Fruit fly (Drosophila melanogaster) whole organism, embryonic: Measurements from ENCODE around the gene Prx1.

Source experiments
- Ada2b ChIP-seq: fragments of 200-800 bp; sonication (Bioruptor generic); IDR thresholded peaks from 2 replicates; pipeline ENCODE4 v1.3.6; 2022; ENCODE audit warnings: missing biosample characterization, missing genetic modification characterization
- Blimp-1 ChIP-seq: fragments of 200-800 bp; sonication (Bioruptor generic); optimal IDR thresholded peaks from 3 replicates; lab custom pipeline; 2018; ENCODE audit warnings: missing biosample characterization, missing genetic modification characterization, mild to moderate bottlenecking, moderate library complexity, missing genetic modification reagents
- C15 ChIP-seq: fragments of 200-800 bp; sonication (Bioruptor generic); IDR thresholded peaks from 3 replicates; pipeline ENCODE4 v1.3.6; 2022; ENCODE audit warnings: missing biosample characterization, missing genetic modification characterization
- CG10274 ChIP-seq: fragments of 200-800 bp; sonication (Bioruptor generic); optimal IDR thresholded peaks from 3 replicates; lab custom pipeline; 2017; ENCODE audit warnings: missing biosample characterization, mild to moderate bottlenecking, missing genetic modification characterization
- CG10959 ChIP-seq: fragments of 200-800 bp; sonication (Bioruptor generic); IDR thresholded peaks from 2 replicates; pipeline ENCODE4 v1.3.6; 2022; ENCODE audit warnings: missing biosample characterization, missing genetic modification characterization
- CG11695 ChIP-seq: fragments of 200-800 bp; sonication (Bioruptor generic); IDR thresholded peaks from 3 replicates; pipeline ENCODE4 v1.3.6; 2022; ENCODE audit warnings: missing biosample characterization, missing genetic modification characterization
- CG12659 ChIP-seq: fragments of 200-800 bp; sonication (Bioruptor generic); optimal IDR thresholded peaks from 3 replicates; lab custom pipeline; 2017; ENCODE audit warnings: mild to moderate bottlenecking, missing biosample characterization, missing genetic modification reagents, missing genetic modification characterization
- CG13894 ChIP-seq: fragments of 200-800 bp; sonication (Bioruptor generic); optimal IDR thresholded peaks from 3 replicates; lab custom pipeline; 2018; ENCODE audit warnings: missing biosample characterization, mild to moderate bottlenecking, missing genetic modification characterization, moderate library complexity
- CG15269 ChIP-seq: fragments of 200-800 bp; sonication (Bioruptor generic); optimal IDR thresholded peaks from 2 replicates; lab custom pipeline; 2018; ENCODE audit warnings: missing biosample characterization, mild to moderate bottlenecking, missing genetic modification characterization, moderate library complexity
- CG1603 ChIP-seq: fragments of 200-800 bp; sonication (Bioruptor generic); optimal IDR thresholded peaks from 2 replicates; lab custom pipeline; 2019; ENCODE audit warnings: missing biosample characterization, mild to moderate bottlenecking, missing genetic modification characterization, moderate library complexity
- CG18599 ChIP-seq: fragments of 200-800 bp; sonication (Bioruptor generic); optimal IDR thresholded peaks from 3 replicates; lab custom pipeline; 2017; ENCODE audit warnings: missing biosample characterization, missing genetic modification characterization, mild to moderate bottlenecking, moderate library complexity, missing genetic modification reagents
- CG18619 ChIP-seq: fragments of 200-800 bp; sonication (Bioruptor generic); optimal IDR thresholded peaks from 3 replicates; lab custom pipeline; 2017; ENCODE audit warnings: missing biosample characterization, mild to moderate bottlenecking, missing genetic modification characterization
- CG2678 ChIP-seq: fragments of 200-800 bp; sonication (Bioruptor generic); optimal IDR thresholded peaks from 3 replicates; lab custom pipeline; 2019; ENCODE audit warnings: missing biosample characterization, mild to moderate bottlenecking, missing genetic modification characterization, moderate library complexity
- CG32767 ChIP-seq: fragments of 200-800 bp; sonication (Bioruptor generic); IDR thresholded peaks from 2 replicates; pipeline ENCODE4 v1.3.6; 2022; ENCODE audit warnings: missing biosample characterization, missing genetic modification characterization
- CG32772 ChIP-seq: fragments of 200-800 bp; sonication (Bioruptor generic); IDR thresholded peaks from 2 replicates; pipeline ENCODE4 v1.3.6; 2022; ENCODE audit warnings: missing biosample characterization, missing genetic modification characterization
- CG3281 ChIP-seq: fragments of 200-800 bp; sonication (Bioruptor generic); optimal IDR thresholded peaks from 3 replicates; lab custom pipeline; 2017; ENCODE audit warnings: missing biosample characterization, mild to moderate bottlenecking, missing genetic modification characterization
- CG33557 ChIP-seq: fragments of 200-800 bp; sonication (Bioruptor generic); optimal IDR thresholded peaks from 2 replicates; lab custom pipeline; 2019; ENCODE audit warnings: missing biosample characterization, mild to moderate bottlenecking, missing genetic modification characterization, moderate library complexity
- CG34376 ChIP-seq: fragments of 200-800 bp; sonication (Bioruptor generic); optimal IDR thresholded peaks from 2 replicates; lab custom pipeline; 2018; ENCODE audit warnings: missing biosample characterization, mild to moderate bottlenecking, missing genetic modification characterization
- CG5180 ChIP-seq: fragments of 200-800 bp; sonication (Bioruptor generic); optimal IDR thresholded peaks from 3 replicates; lab custom pipeline; 2017; ENCODE audit warnings: missing biosample characterization, missing genetic modification characterization, mild to moderate bottlenecking, moderate library complexity, missing genetic modification reagents
- CG7357 ChIP-seq: fragments of 200-800 bp; sonication (Bioruptor generic); IDR thresholded peaks from 3 replicates; pipeline ENCODE4 v1.3.6; 2022; ENCODE audit warnings: missing biosample characterization, missing genetic modification characterization
- CG9727 ChIP-seq: fragments of 200-800 bp; sonication (Bioruptor generic); optimal IDR thresholded peaks from 3 replicates; lab custom pipeline; 2017; ENCODE audit warnings: missing biosample characterization, mild to moderate bottlenecking, missing genetic modification characterization
- CG9932 ChIP-seq: fragments of 200-800 bp; sonication (Bioruptor generic); IDR thresholded peaks from 2 replicates; pipeline ENCODE4 v1.3.6; 2022; ENCODE audit warnings: missing biosample characterization, missing genetic modification characterization
- CkIIα-i1 ChIP-seq: fragments of 200-800 bp; sonication (Bioruptor generic); IDR thresholded peaks from 2 replicates; pipeline ENCODE4 v1.3.6; 2022; ENCODE audit warnings: missing biosample characterization, missing genetic modification characterization
- Dad ChIP-seq: fragments of 200-800 bp; sonication (Bioruptor generic); optimal IDR thresholded peaks from 3 replicates; lab custom pipeline; 2016; ENCODE audit warnings: missing biosample characterization, missing genetic modification characterization
- Doc3 ChIP-seq: fragments of 200-800 bp; sonication (Bioruptor generic); IDR thresholded peaks from 3 replicates; pipeline ENCODE4 v1.3.6; 2022; ENCODE audit warnings: missing biosample characterization, missing genetic modification characterization; ENCODE audit not compliant: partially characterized antibody
- E2f1 ChIP-seq: fragments of 200-800 bp; sonication (Bioruptor generic); IDR thresholded peaks from 2 replicates; pipeline ENCODE4 v1.3.6; 2022; ENCODE audit warnings: missing biosample characterization, missing genetic modification characterization
- HLH54F ChIP-seq: fragments of 200-800 bp; sonication (Bioruptor generic); optimal IDR thresholded peaks from 3 replicates; lab custom pipeline; 2016; ENCODE audit warnings: missing biosample characterization, missing genetic modification characterization
- Hr51 ChIP-seq, 2 experiments: fragments of 200-800 bp; sonication (Bioruptor generic); optimal IDR thresholded peaks; 2 replicates in 1 of 2; 3 replicates in 1 of 2; lab custom pipeline; 2016 to 2018; ENCODE audit warnings: missing biosample characterization in 2 of 2, missing genetic modification characterization in 2 of 2, mild to moderate bottlenecking in 1 of 2, moderate library complexity in 1 of 2
- Kr ChIP-seq: fragments of 200-800 bp; sonication (Bioruptor generic); optimal IDR thresholded peaks from 2 replicates; lab custom pipeline; 2017; ENCODE audit warnings: missing biosample characterization, mild to moderate bottlenecking, missing genetic modification characterization
- Max ChIP-seq: fragments of 200-800 bp; sonication (Bioruptor generic); optimal IDR thresholded peaks from 2 replicates; lab custom pipeline; 2016; ENCODE audit warnings: missing biosample characterization, mild to moderate bottlenecking, missing genetic modification characterization
- Mes4 ChIP-seq: fragments of 200-800 bp; sonication (Bioruptor generic); optimal IDR thresholded peaks from 2 replicates; lab custom pipeline; 2016; ENCODE audit warnings: missing biosample characterization, missing genetic modification characterization
- Myb ChIP-seq: fragments of 200-800 bp; sonication (Bioruptor generic); optimal IDR thresholded peaks from 2 replicates; lab custom pipeline; 2016; ENCODE audit warnings: missing biosample characterization, missing genetic modification characterization
- Stat92E ChIP-seq, 3 experiments: fragments of >200 bp in 2 of 3; fragments of 200-800 bp in 1 of 3; sonication (Bioruptor generic) in 1 of 3; optimal IDR thresholded peaks; 2 replicates each; lab custom pipeline; 2017 to 2019; ENCODE audit warnings: missing biosample characterization in 3 of 3, missing genetic modification characterization in 3 of 3, mild to moderate bottlenecking in 1 of 3, moderate library complexity in 1 of 3
- ac ChIP-seq: fragments of 200-800 bp; sonication (Bioruptor generic); optimal IDR thresholded peaks from 3 replicates; lab custom pipeline; 2017; ENCODE audit warnings: missing biosample characterization, mild to moderate bottlenecking, missing genetic modification characterization
- bigmax ChIP-seq: fragments of 200-800 bp; sonication (Bioruptor generic); optimal IDR thresholded peaks from 2 replicates; lab custom pipeline; 2018; ENCODE audit warnings: missing biosample characterization, mild to moderate bottlenecking, missing genetic modification characterization
- en ChIP-seq: fragments of 200-800 bp; sonication (Bioruptor generic); optimal IDR thresholded peaks from 2 replicates; lab custom pipeline; 2016; ENCODE audit warnings: missing biosample characterization, missing genetic modification characterization
- fd3F ChIP-seq: fragments of 200-800 bp; sonication (Bioruptor generic); optimal IDR thresholded peaks from 2 replicates; lab custom pipeline; 2018; ENCODE audit warnings: missing biosample characterization, mild to moderate bottlenecking, missing genetic modification characterization, moderate library complexity
- gcm ChIP-seq: fragments of 200-800 bp; sonication (Bioruptor generic); optimal IDR thresholded peaks from 2 replicates; lab custom pipeline; 2019; ENCODE audit warnings: missing biosample characterization, mild to moderate bottlenecking, missing genetic modification characterization, moderate library complexity
- hb ChIP-seq: fragments of 200-800 bp; sonication (Bioruptor generic); IDR thresholded peaks from 3 replicates; pipeline ENCODE4 v1.3.6; 2022; ENCODE audit warnings: missing biosample characterization, missing genetic modification characterization; ENCODE audit not compliant: partially characterized antibody
- jing ChIP-seq: fragments of 200-800 bp; sonication (Bioruptor generic); optimal IDR thresholded peaks from 2 replicates; lab custom pipeline; 2018; ENCODE audit warnings: missing biosample characterization, mild to moderate bottlenecking, missing genetic modification characterization
- knrl ChIP-seq: fragments of 200-800 bp; sonication (Bioruptor generic); IDR thresholded peaks from 3 replicates; pipeline ENCODE4 v1.3.6; 2022; ENCODE audit warnings: missing biosample characterization, missing genetic modification characterization; ENCODE audit not compliant: partially characterized antibody
- mam ChIP-seq: fragments of 200-800 bp; sonication (Bioruptor generic); optimal IDR thresholded peaks from 3 replicates; lab custom pipeline; 2016; ENCODE audit warnings: missing biosample characterization, missing genetic modification characterization
- pan ChIP-seq, 4 experiments: fragments of >200 bp in 3 of 4; fragments of 200-800 bp in 1 of 4; sonication (Bioruptor generic) in 1 of 4; optimal IDR thresholded peaks in 3 of 4; IDR thresholded peaks in 1 of 4; 2 replicates each; pipeline versions ENCODE4 v1.3.6 to Lab custom; 2017 to 2022; ENCODE audit warnings: missing biosample characterization in 2 of 4, missing genetic modification characterization in 2 of 4, mixed read lengths in 1 of 4
- pros ChIP-seq: fragments of 200-800 bp; sonication (Bioruptor generic); optimal IDR thresholded peaks from 3 replicates; lab custom pipeline; 2019; ENCODE audit warnings: missing biosample characterization, mild to moderate bottlenecking, missing genetic modification characterization, moderate library complexity
- ro ChIP-seq: fragments of 200-800 bp; sonication (Bioruptor generic); IDR thresholded peaks from 2 replicates; pipeline ENCODE4 v1.3.6; 2022; ENCODE audit warnings: missing biosample characterization, missing genetic modification characterization
- schlank ChIP-seq: fragments of 200-800 bp; sonication (Bioruptor generic); optimal IDR thresholded peaks from 2 replicates; lab custom pipeline; 2018; ENCODE audit warnings: missing biosample characterization, mild to moderate bottlenecking, missing genetic modification characterization
- vnd ChIP-seq: fragments of 200-800 bp; sonication (Bioruptor generic); IDR thresholded peaks from 3 replicates; pipeline ENCODE4 v1.3.6; 2022; ENCODE audit warnings: missing biosample characterization, missing genetic modification characterization; ENCODE audit not compliant: partially characterized antibody
- wdn ChIP-seq: fragments of 200-800 bp; sonication (Bioruptor generic); IDR thresholded peaks from 2 replicates; pipeline ENCODE4 v1.3.6; 2022; ENCODE audit warnings: missing biosample characterization, missing genetic modification characterization
- wek ChIP-seq: fragments of 200-800 bp; sonication (Bioruptor generic); optimal IDR thresholded peaks from 3 replicates; lab custom pipeline; 2018; ENCODE audit warnings: missing biosample characterization, mild to moderate bottlenecking, missing genetic modification characterization, moderate library complexity
- zfh2 ChIP-seq: fragments of 200-800 bp; sonication (Bioruptor generic); optimal IDR thresholded peaks from 2 replicates; lab custom pipeline; 2016; ENCODE audit warnings: missing biosample characterization, missing genetic modification characterization

Gene Prx1

dm6 chr3L:15161549-15161948, 46.1 kb upstream of the Prx1 start, which contains the start of gene CG6878 (continued):
- TF ChIP-seq knrl (GFP tag; lab: Robert Waterston, UW) (no peak), ro (GFP tag; lab: Robert Waterston, UW) (no peak), CG10274 (GFP tag; lab: Kevin White, UChicago) (no peak), CG34376 (GFP tag; lab: Kevin White, UChicago) (peak; percentile 6), CG13894 (tag; lab: Kevin White, UChicago) (no peak), CG32772 (GFP tag; lab: Robert Waterston, UW) (no peak), Mes4 (GFP tag; lab: Kevin White, UChicago) (no peak), HLH54F (GFP tag; lab: Kevin White, UChicago) (no peak), CG32767 (GFP tag; lab: Robert Waterston, UW) (no peak), jing (GFP tag; lab: Kevin White, UChicago) (no peak), bigmax (GFP tag; lab: Kevin White, UChicago) (no peak), Dad (GFP tag; lab: Kevin White, UChicago) (no peak), ac (GFP tag; lab: Kevin White, UChicago) (no peak), CG18619 (no peak), gcm (GFP tag; lab: Kevin White, UChicago) (no peak), CG15269 (tag; lab: Kevin White, UChicago) (no peak), en (GFP tag; lab: Kevin White, UChicago) (no peak), CG9727 (no peak), Hr51 (GFP tag; optimal IDR thresholded peaks at IDR 0.05; lab: Kevin White, UChicago) (peak in 1 of 2 experiments; percentile 29), CG9932 (GFP tag; lab: Robert Waterston, UW) (no peak; the same call in 1 of the 2 replicates), Kr (no peak), Blimp-1 (GFP tag; lab: Kevin White, UChicago) (no peak), pan (optimal IDR thresholded peaks at IDR 0.05; lab: Kevin White, UChicago) (no peak), pan (GFP tag; optimal IDR thresholded peaks at IDR 0.05 in 1 of 2, IDR thresholded peaks at IDR 0.05 in 1 of 2) (no peak), CG1603 (tag; lab: Kevin White, UChicago) (peak; percentile 61), CG7357 (no peak), Stat92E (GFP tag; optimal IDR thresholded peaks at IDR 0.05; lab: Kevin White, UChicago) (peak in 1 of 3 experiments; percentile 18), vnd (GFP tag; lab: Robert Waterston, UW) (no peak), schlank (tag; lab: Kevin White, UChicago) (no peak), mam (GFP tag; lab: Kevin White, UChicago) (no peak), CG10959 (GFP tag; lab: Robert Waterston, UW) (no peak), CG3281 (GFP tag; lab: Kevin White, UChicago) (no peak), Myb (GFP tag; lab: Kevin White, UChicago) (no peak), Ada2b (GFP tag; lab: Robert Waterston, UW) (no peak), CkIIα-i1 (GFP tag; lab: Robert Waterston, UW) (no peak), CG11695 (GFP tag; lab: Robert Waterston, UW) (no peak), zfh2 (no peak), hb (GFP tag; lab: Robert Waterston, UW) (no peak), CG2678 (tag; lab: Kevin White, UChicago) (no peak), C15 (no peak), Doc3 (GFP tag; lab: Robert Waterston, UW) (no peak), E2f1 (no peak), fd3F (GFP tag; lab: Kevin White, UChicago) (no peak), CG5180 (GFP tag; lab: Kevin White, UChicago) (no peak), CG33557 (GFP tag; lab: Kevin White, UChicago) (peak; percentile 14), CG12659 (GFP tag; lab: Kevin White, UChicago) (peak; percentile 63), wdn (GFP tag; lab: Robert Waterston, UW) (no peak), Max (GFP tag; lab: Kevin White, UChicago) (peak; percentile 3), wek (GFP tag; lab: Kevin White, UChicago) (no peak), pros (GFP tag; lab: Kevin White, UChicago) (no peak), CG18599 (GFP tag; lab: Kevin White, UChicago) (no peak)
